Fruit fly (Drosophila melanogaster) whole organism, adult: ENCODE measurements around the gene CG31300.

Experiments used
- CG14711 ChIP-seq: fragments of 200-800 bp; sonication (Bioruptor generic); optimal IDR thresholded peaks from 2 replicates; lab custom pipeline; 2018; ENCODE audit warnings: missing biosample characterization, mild to moderate bottlenecking, missing genetic modification characterization, moderate library complexity
- CG7045 ChIP-seq: fragments of 200-800 bp; sonication (Bioruptor generic); optimal IDR thresholded peaks from 2 replicates; lab custom pipeline; 2017; ENCODE audit warnings: missing biosample characterization, mild to moderate bottlenecking, missing genetic modification characterization
- Clk ChIP-seq: fragments of 200-800 bp; sonication (Bioruptor generic); optimal IDR thresholded peaks from 2 replicates; lab custom pipeline; 2017; ENCODE audit warnings: missing biosample characterization, missing genetic modification characterization
- Crg-1 ChIP-seq: fragments of 200-800 bp; sonication (Bioruptor generic); optimal IDR thresholded peaks from 2 replicates; lab custom pipeline; 2016; ENCODE audit warnings: missing biosample characterization, missing genetic modification characterization
- kay ChIP-seq: fragments of 200-800 bp; sonication (Bioruptor generic); peaks from one replicate; lab custom pipeline; 2016; ENCODE audit warnings: missing biosample characterization, missing genetic modification characterization, borderline replicate concordance

dm6 chr3R:25239880-25240279, 43.5 kb upstream of the CG31300 start, which contains the start of gene to:
- TF ChIP-seq Clk: no peak
- TF ChIP-seq CG14711 (tag; lab: Kevin White, UChicago): no peak
- no peak for TF ChIP-seq CG7045
- TF ChIP-seq kay (GFP tag; lab: Kevin White, UChicago): no peak
- no peak for TF ChIP-seq Crg-1 (GFP tag; lab: Kevin White, UChicago)
